Worm (Caenorhabditis elegans): ENCODE measurements around the gene fbxb-119.

- TF ChIP-seq ztf-4 (tag; optimal IDR thresholded peaks at IDR 0.05) (no peak), skn-1 (tag; optimal IDR thresholded peaks at IDR 0.05) (no peak), ceh-82 (tag; optimal IDR thresholded peaks at IDR 0.05) (no peak)
Measured at ce11 chrV:18337643-18338042, 19.2 kb downstream of the fbxb-119 start.
